Fruit fly (Drosophila melanogaster) Kc167 (cell line): ENCODE measurements around the gene nis.

Experiments
- Myc ChIP-seq: fragments of >200 bp; optimal IDR thresholded peaks from 2 replicates; lab custom pipeline; 2017; ENCODE audit warnings: missing external identifiers
- Sin3A ChIP-seq: fragments of >200 bp; optimal IDR thresholded peaks from 2 replicates; lab custom pipeline; 2018; ENCODE audit warnings: missing external identifiers
- psq ChIP-seq: fragments of >200 bp; optimal IDR thresholded peaks from 2 replicates; lab custom pipeline; 2017; ENCODE audit warnings: missing external identifiers

dm6 chr2L:1579254-1579653 is 7.7 kb downstream of the nis start:
- TF ChIP-seq psq (no peak), Sin3A (no peak), Myc (lab: Kevin White, UChicago) (no peak)
